Worm (Caenorhabditis elegans): ENCODE data around the gene dyrb-1.

ce11 chrII:9128132-9128531 is 21.2 kb upstream of the dyrb-1 start:
- TF ChIP-seq pha-4 (GFP tag; IDR thresholded peaks at IDR 0.05): no peak
- TF ChIP-seq pha-4 (tag; optimal IDR thresholded peaks at IDR 0.05): no peak
- TF ChIP-seq dmd-6 (GFP tag; IDR thresholded peaks at IDR 0.05): peak; percentile 82
- TF ChIP-seq mxl-2 (GFP tag; conservative IDR thresholded peaks at IDR 0.05): no peak
- TF ChIP-seq lsy-2 (tag; optimal IDR thresholded peaks at IDR 0.05): peak; percentile 44 to 68
- TF ChIP-seq daf-16 (GFP tag; optimal IDR thresholded peaks at IDR 0.05): no peak
- TF ChIP-seq daf-16 (tag; optimal IDR thresholded peaks at IDR 0.05): peak; percentile 85
